Fruit fly (Drosophila melanogaster) whole organism, embryonic: Measurements from ENCODE around the gene CG11811.

Source experiments
- ATbp ChIP-seq: fragments of 200-800 bp; sonication (Bioruptor generic); optimal IDR thresholded peaks from 2 replicates; lab custom pipeline; 2017; ENCODE audit warnings: missing biosample characterization, mild to moderate bottlenecking, missing genetic modification characterization, missing genetic modification reagents
- Atf3 ChIP-seq: fragments of 200-800 bp; sonication (Bioruptor generic); optimal IDR thresholded peaks from 3 replicates; lab custom pipeline; 2016; ENCODE audit warnings: missing biosample characterization, missing genetic modification characterization
- B-H2 ChIP-seq: fragments of 200-800 bp; sonication (Bioruptor generic); optimal IDR thresholded peaks from 2 replicates; lab custom pipeline; 2018; ENCODE audit warnings: missing biosample characterization, mild to moderate bottlenecking, missing genetic modification characterization
- CG10654 ChIP-seq: fragments of 200-800 bp; sonication (Bioruptor generic); optimal IDR thresholded peaks from 2 replicates; lab custom pipeline; 2016; ENCODE audit warnings: missing biosample characterization, missing genetic modification characterization
- CG13894 ChIP-seq: fragments of 200-800 bp; sonication (Bioruptor generic); optimal IDR thresholded peaks from 3 replicates; lab custom pipeline; 2018; ENCODE audit warnings: missing biosample characterization, mild to moderate bottlenecking, missing genetic modification characterization, moderate library complexity
- CG1647 ChIP-seq: fragments of 200-800 bp; sonication (Bioruptor generic); optimal IDR thresholded peaks from 3 replicates; lab custom pipeline; 2016; ENCODE audit warnings: missing biosample characterization, missing genetic modification characterization
- CG2120 ChIP-seq: fragments of 200-800 bp; sonication (Bioruptor generic); optimal IDR thresholded peaks from 3 replicates; lab custom pipeline; 2016; ENCODE audit warnings: missing biosample characterization, missing genetic modification characterization
- CG30431 ChIP-seq: fragments of 200-800 bp; sonication (Bioruptor generic); optimal IDR thresholded peaks from 2 replicates; lab custom pipeline; 2017; ENCODE audit warnings: missing biosample characterization, missing genetic modification characterization
- CG3065 ChIP-seq: fragments of 200-800 bp; sonication (Bioruptor generic); optimal IDR thresholded peaks from 2 replicates; lab custom pipeline; 2016; ENCODE audit warnings: missing biosample characterization, missing genetic modification characterization
- CG31224 ChIP-seq: fragments of 200-800 bp; sonication (Bioruptor generic); IDR thresholded peaks from 2 replicates; pipeline ENCODE4 v1.3.6; 2022; ENCODE audit warnings: missing biosample characterization, missing genetic modification characterization
- CG3726 ChIP-seq: fragments of 200-800 bp; sonication (Bioruptor generic); IDR thresholded peaks from 3 replicates; pipeline ENCODE4, ENCODE4 v1.3.6; 2022; ENCODE audit warnings: missing biosample characterization, missing genetic modification characterization
- CG4360 ChIP-seq: fragments of 200-800 bp; sonication (Bioruptor generic); IDR thresholded peaks from 2 replicates; pipeline ENCODE4 v1.3.6; 2022; ENCODE audit warnings: missing biosample characterization, missing genetic modification characterization
- CG6175 ChIP-seq: fragments of 200-800 bp; sonication (Bioruptor generic); IDR thresholded peaks from 3 replicates; pipeline ENCODE4 v1.3.6; 2022; ENCODE audit warnings: missing biosample characterization, missing genetic modification characterization
- CG6654 ChIP-seq: fragments of 200-800 bp; sonication (Bioruptor generic); optimal IDR thresholded peaks from 2 replicates; lab custom pipeline; 2017; ENCODE audit warnings: missing biosample characterization, mild to moderate bottlenecking, missing genetic modification characterization
- CG7556 ChIP-seq: fragments of 200-800 bp; sonication (Bioruptor generic); optimal IDR thresholded peaks from 2 replicates; lab custom pipeline; 2017; ENCODE audit warnings: missing biosample characterization, mild to moderate bottlenecking, missing genetic modification characterization
- CG7786 ChIP-seq: fragments of 200-800 bp; sonication (Bioruptor generic); optimal IDR thresholded peaks from 2 replicates; lab custom pipeline; 2016; ENCODE audit warnings: missing biosample characterization, missing genetic modification characterization
- CG9817 ChIP-seq: fragments of 200-800 bp; sonication (Bioruptor generic); optimal IDR thresholded peaks from 2 replicates; lab custom pipeline; 2018; ENCODE audit warnings: missing biosample characterization, mild to moderate bottlenecking, missing genetic modification characterization, moderate library complexity
- Dfd ChIP-seq, 2 experiments: fragments of >200 bp; optimal IDR thresholded peaks; 2 replicates each; lab custom pipeline; 2017; ENCODE audit warnings: missing biosample characterization in 2 of 2, missing genetic modification characterization in 2 of 2
- E2f1 ChIP-seq: fragments of 200-800 bp; sonication (Bioruptor generic); IDR thresholded peaks from 2 replicates; pipeline ENCODE4 v1.3.6; 2022; ENCODE audit warnings: missing biosample characterization, missing genetic modification characterization
- ERR ChIP-seq: fragments of 200-800 bp; sonication (Bioruptor generic); optimal IDR thresholded peaks from 2 replicates; lab custom pipeline; 2016; ENCODE audit warnings: missing biosample characterization, missing genetic modification characterization
- Elba2 ChIP-seq: fragments of 200-800 bp; sonication (Bioruptor generic); optimal IDR thresholded peaks from 3 replicates; lab custom pipeline; 2016; ENCODE audit warnings: missing biosample characterization, missing genetic modification characterization
- HLH4C ChIP-seq: fragments of 200-800 bp; sonication (Bioruptor generic); IDR thresholded peaks from 3 replicates; pipeline ENCODE4 v1.3.6; 2022; ENCODE audit warnings: missing biosample characterization, missing genetic modification characterization; ENCODE audit not compliant: partially characterized antibody
- Hand ChIP-seq: fragments of 200-800 bp; sonication (Bioruptor generic); optimal IDR thresholded peaks from 2 replicates; lab custom pipeline; 2017; ENCODE audit warnings: mild to moderate bottlenecking, missing biosample characterization, missing genetic modification reagents, missing genetic modification characterization
- Hmr ChIP-seq: fragments of 200-800 bp; sonication (Bioruptor generic); optimal IDR thresholded peaks from 3 replicates; lab custom pipeline; 2017; ENCODE audit warnings: mild to moderate bottlenecking, missing biosample characterization, missing genetic modification reagents, missing genetic modification characterization
- Max ChIP-seq: fragments of 200-800 bp; sonication (Bioruptor generic); optimal IDR thresholded peaks from 2 replicates; lab custom pipeline; 2016; ENCODE audit warnings: missing biosample characterization, mild to moderate bottlenecking, missing genetic modification characterization
- Mrtf ChIP-seq: fragments of 200-800 bp; sonication (Bioruptor generic); IDR thresholded peaks from 3 replicates; pipeline ENCODE4 v1.3.6; 2022; ENCODE audit warnings: missing biosample characterization, missing genetic modification characterization
- Neu2 ChIP-seq: fragments of 200-800 bp; sonication (Bioruptor generic); optimal IDR thresholded peaks from 3 replicates; lab custom pipeline; 2016; ENCODE audit warnings: missing biosample characterization, missing genetic modification characterization, borderline replicate concordance
- Poxn ChIP-seq: fragments of 200-800 bp; sonication (Bioruptor generic); IDR thresholded peaks from 2 replicates; pipeline ENCODE4 v1.3.6; 2022; ENCODE audit warnings: missing biosample characterization, missing genetic modification characterization
- Ptx1 ChIP-seq: fragments of 200-800 bp; sonication (Bioruptor generic); IDR thresholded peaks from 2 replicates; pipeline ENCODE4 v1.3.6; 2022; ENCODE audit warnings: missing biosample characterization, missing genetic modification characterization
- Scr ChIP-seq: fragments of 200-800 bp; sonication (Bioruptor generic); IDR thresholded peaks from 2 replicates; pipeline ENCODE4 v1.3.6; 2022; ENCODE audit warnings: missing biosample characterization, missing genetic modification characterization; ENCODE audit not compliant: partially characterized antibody
- Sox100B ChIP-seq: fragments of 200-800 bp; sonication (Bioruptor generic); optimal IDR thresholded peaks from 3 replicates; lab custom pipeline; 2018; ENCODE audit warnings: missing biosample characterization, mild to moderate bottlenecking, missing genetic modification characterization
- Sry-β ChIP-seq: fragments of 200-800 bp; sonication (Bioruptor generic); optimal IDR thresholded peaks from 2 replicates; lab custom pipeline; 2018; ENCODE audit warnings: missing biosample characterization, mild to moderate bottlenecking, missing genetic modification characterization, moderate library complexity
- Taf1 ChIP-seq: fragments of 200-800 bp; sonication (Bioruptor generic); IDR thresholded peaks from 2 replicates; pipeline ENCODE4 v1.3.6; 2022; ENCODE audit warnings: missing biosample characterization, missing genetic modification characterization
- ap ChIP-seq: fragments of 200-800 bp; sonication (Bioruptor generic); IDR thresholded peaks from 2 replicates; pipeline ENCODE4 v1.3.6; 2022; ENCODE audit warnings: missing biosample characterization, missing genetic modification characterization
- ara ChIP-seq: fragments of 200-800 bp; sonication (Bioruptor generic); IDR thresholded peaks from 2 replicates; pipeline ENCODE4 v1.3.6; 2022; ENCODE audit warnings: missing biosample characterization, missing genetic modification characterization
- ase ChIP-seq: fragments of 200-800 bp; sonication (Bioruptor generic); IDR thresholded peaks from 3 replicates; pipeline ENCODE4 v1.3.6; 2022; ENCODE audit warnings: missing biosample characterization, missing genetic modification characterization
- br ChIP-seq: fragments of >200 bp; optimal IDR thresholded peaks from 2 replicates; lab custom pipeline; 2017
- crp ChIP-seq, 2 experiments: fragments of 200-800 bp; sonication (Bioruptor generic); optimal IDR thresholded peaks; 2 replicates in 1 of 2; 3 replicates in 1 of 2; lab custom pipeline; 2017; ENCODE audit warnings: missing biosample characterization in 2 of 2, missing genetic modification characterization in 2 of 2, mild to moderate bottlenecking in 1 of 2, moderate library complexity in 1 of 2
- ems ChIP-seq: fragments of 200-800 bp; sonication (Bioruptor generic); optimal IDR thresholded peaks from 3 replicates; lab custom pipeline; 2016; ENCODE audit warnings: missing biosample characterization, missing genetic modification characterization
- gfzf ChIP-seq: fragments of 200-800 bp; sonication (Bioruptor generic); optimal IDR thresholded peaks from 2 replicates; lab custom pipeline; 2016; ENCODE audit warnings: missing biosample characterization, mild to moderate bottlenecking, missing genetic modification characterization, moderate library complexity
- lola ChIP-seq, 3 experiments: fragments of >200 bp in 2 of 3; fragments of 200-800 bp in 1 of 3; sonication (Bioruptor generic) in 1 of 3; optimal IDR thresholded peaks; 2 replicates each; lab custom pipeline; 2017 to 2019; ENCODE audit warnings: missing biosample characterization in 3 of 3, missing genetic modification characterization in 3 of 3, mild to moderate bottlenecking in 1 of 3, moderate library complexity in 1 of 3
- mirr ChIP-seq: fragments of 200-800 bp; sonication (Bioruptor generic); optimal IDR thresholded peaks from 3 replicates; lab custom pipeline; 2018; ENCODE audit warnings: missing biosample characterization, mild to moderate bottlenecking, missing genetic modification characterization
- nerfin-2 ChIP-seq: fragments of 200-800 bp; sonication (Bioruptor generic); IDR thresholded peaks from 2 replicates; pipeline ENCODE4 v1.3.6; 2022; ENCODE audit warnings: missing biosample characterization, missing genetic modification characterization; ENCODE audit not compliant: partially characterized antibody
- sens-2 ChIP-seq: fragments of 200-800 bp; sonication (Bioruptor generic); IDR thresholded peaks from 2 replicates; pipeline ENCODE4 v1.3.6; 2022; ENCODE audit warnings: missing biosample characterization, missing genetic modification characterization
- sima ChIP-seq: fragments of 200-800 bp; sonication (Bioruptor generic); optimal IDR thresholded peaks from 2 replicates; lab custom pipeline; 2016; ENCODE audit warnings: missing biosample characterization, missing genetic modification characterization
- so ChIP-seq: fragments of 200-800 bp; sonication (Bioruptor generic); IDR thresholded peaks from 3 replicates; pipeline ENCODE4 v1.3.6; 2022; ENCODE audit warnings: missing biosample characterization, missing genetic modification characterization
- sqz ChIP-seq: fragments of 200-800 bp; sonication (Bioruptor generic); optimal IDR thresholded peaks from 3 replicates; lab custom pipeline; 2018; ENCODE audit warnings: missing biosample characterization, mild to moderate bottlenecking, missing genetic modification characterization
- tap ChIP-seq: fragments of 200-800 bp; optimal IDR thresholded peaks from 3 replicates; lab custom pipeline; 2019; ENCODE audit warnings: missing biosample characterization, mild to moderate bottlenecking, missing genetic modification characterization, moderate library complexity
- zfh2 ChIP-seq: fragments of 200-800 bp; sonication (Bioruptor generic); optimal IDR thresholded peaks from 2 replicates; lab custom pipeline; 2016; ENCODE audit warnings: missing biosample characterization, missing genetic modification characterization

CG11811 gene

DNA sequence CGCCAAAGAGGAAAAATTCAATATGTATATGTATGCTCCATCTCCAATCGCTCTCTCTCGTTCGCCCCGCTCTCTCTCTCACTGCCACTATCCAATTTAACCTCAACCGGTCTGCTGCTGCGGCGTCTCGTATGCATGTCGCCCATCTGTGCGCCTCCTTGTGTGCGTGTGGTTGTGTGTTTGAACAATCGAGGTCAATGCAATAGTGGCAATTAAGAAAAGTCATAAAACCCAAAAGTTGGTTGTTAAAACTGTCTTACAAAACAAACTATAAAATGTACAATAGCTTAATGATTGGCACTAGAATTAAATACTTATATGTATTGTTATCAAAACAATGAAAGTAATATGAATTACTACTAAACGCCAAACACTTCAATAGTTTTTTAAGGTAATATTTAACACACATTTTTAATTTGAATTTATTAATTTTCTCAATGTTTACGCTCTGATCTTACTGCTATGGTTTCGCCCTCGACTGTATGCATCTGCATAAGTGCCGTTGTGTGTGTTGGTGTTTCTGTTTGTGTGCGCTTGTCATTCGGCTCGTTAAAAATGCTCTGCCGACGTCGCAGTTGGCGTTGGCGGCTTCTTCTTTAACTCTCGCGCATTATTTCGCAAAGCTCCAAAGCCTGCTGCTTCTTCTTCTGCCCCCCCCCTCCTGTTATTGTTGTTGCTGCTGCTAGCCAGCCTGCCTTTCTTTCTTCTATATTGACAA lies 25.2 kb upstream of the CG11811 start (continued):
- TF ChIP-seq CG30431 (GFP tag; lab: Kevin White, UChicago): peak; percentile 92
- TF ChIP-seq CG1647: peak; percentile 78
- TF ChIP-seq Mrtf (GFP tag; lab: Robert Waterston, UW): peak; percentile 85
- peak; percentile 77; the same call in 2 of the 3 replicates for TF ChIP-seq CG6175
- TF ChIP-seq ems (GFP tag; lab: Kevin White, UChicago): peak; percentile 95
- TF ChIP-seq mirr (GFP tag; lab: Kevin White, UChicago): peak; percentile 79
- peak; percentile 67 for TF ChIP-seq Sry-β (GFP tag; lab: Kevin White, UChicago)
- peak; percentile 88 for TF ChIP-seq CG2120 (GFP tag; lab: Kevin White, UChicago)
- TF ChIP-seq Max: peak; percentile 97
- peak; percentile 66 for TF ChIP-seq Elba2
- peak; percentile 85; the same call in 2 of the 3 replicates for TF ChIP-seq ase
- TF ChIP-seq CG3726 (GFP tag; lab: Robert Waterston, UW): peak; percentile 83; the same call in 1 of the 3 replicates
- peak; percentile 98 for TF ChIP-seq Hmr (GFP tag; lab: Kevin White, UChicago)
- peak; percentile 70 for TF ChIP-seq CG4360 (GFP tag; lab: Robert Waterston, UW)
- TF ChIP-seq Scr (GFP tag; lab: Robert Waterston, UW): no peak; the same call in 1 of the 2 replicates
- peak; percentile 85 for TF ChIP-seq Taf1
- peak; percentile 96 for TF ChIP-seq ATbp (GFP tag; lab: Kevin White, UChicago)
- TF ChIP-seq CG7556: peak; percentile 99
- TF ChIP-seq B-H2 (GFP tag; lab: Kevin White, UChicago): peak; percentile 78
- peak in 1 of 2 experiments; percentile 41 for TF ChIP-seq Dfd (GFP tag; optimal IDR thresholded peaks at IDR 0.05; lab: Kevin White, UChicago)
- peak; percentile 64 for TF ChIP-seq zfh2 (GFP tag; lab: Kevin White, UChicago)
- TF ChIP-seq CG6654 (GFP tag; lab: Kevin White, UChicago): peak; percentile 82
- TF ChIP-seq ap: peak; percentile 86
- peak; percentile 89 for TF ChIP-seq CG10654
- peak; percentile 55; the same call in 1 of the 2 replicates for TF ChIP-seq Poxn (GFP tag; lab: Robert Waterston, UW)
- TF ChIP-seq Sox100B (GFP tag; lab: Kevin White, UChicago): peak; percentile 99
- TF ChIP-seq HLH4C (GFP tag; lab: Robert Waterston, UW): no peak
- TF ChIP-seq Ptx1: peak; percentile 93
- TF ChIP-seq CG31224: peak; percentile 84
- TF ChIP-seq crp (GFP tag; optimal IDR thresholded peaks at IDR 0.05; lab: Kevin White, UChicago): peak; percentile 10 to 72
- TF ChIP-seq lola (GFP tag; optimal IDR thresholded peaks at IDR 0.05; lab: Kevin White, UChicago): peak in 1 of 3 experiments; percentile 99
- peak; percentile 74 for TF ChIP-seq CG7786 (GFP tag; lab: Kevin White, UChicago)
- peak; percentile 95 for TF ChIP-seq Hand (GFP tag; lab: Kevin White, UChicago)
- peak; percentile 56 for TF ChIP-seq sima (GFP tag; lab: Kevin White, UChicago)
- peak; percentile 64 for TF ChIP-seq sens-2
- peak; percentile 78 for TF ChIP-seq Atf3 (GFP tag; lab: Kevin White, UChicago)
- peak; percentile 93 for TF ChIP-seq CG9817 (tag; lab: Kevin White, UChicago)
- TF ChIP-seq so (GFP tag; lab: Robert Waterston, UW): peak; percentile 93
- TF ChIP-seq ERR (GFP tag; lab: Kevin White, UChicago): peak; percentile 50
- TF ChIP-seq sqz (GFP tag; lab: Kevin White, UChicago): peak; percentile 98
- no peak for TF ChIP-seq nerfin-2 (GFP tag; lab: Robert Waterston, UW)
- peak; percentile 90 for TF ChIP-seq ara
- peak; percentile 86 for TF ChIP-seq CG13894 (tag; lab: Kevin White, UChicago)
- no peak for TF ChIP-seq br
- peak; percentile 98 for TF ChIP-seq tap (tag; lab: Kevin White, UChicago)
- no peak for TF ChIP-seq gfzf (GFP tag; lab: Kevin White, UChicago)
- peak; percentile 71 for TF ChIP-seq Neu2 (GFP tag; lab: Kevin White, UChicago)
- TF ChIP-seq E2f1: peak; percentile 95
- peak; percentile 95 for TF ChIP-seq CG3065 (GFP tag; lab: Kevin White, UChicago)
